Fruit fly (Drosophila melanogaster) whole organism, prepupa: ENCODE results near the gene CG12519.

ENCODE experiments used
- CG8119 ChIP-seq: fragments of 200-800 bp; sonication (Bioruptor generic); IDR thresholded peaks from 3 replicates; pipeline ENCODE4 v1.3.6; 2022; ENCODE audit warnings: missing biosample characterization, missing genetic modification characterization
- Eip78C ChIP-seq: fragments of 200-800 bp; sonication (Bioruptor generic); peaks from one replicate; lab custom pipeline; 2016; ENCODE audit warnings: missing biosample characterization, missing genetic modification characterization
- spab ChIP-seq: fragments of 200-800 bp; sonication (Bioruptor generic); optimal IDR thresholded peaks from 2 replicates; lab custom pipeline; 2017; ENCODE audit warnings: missing biosample characterization, mild to moderate bottlenecking, missing genetic modification characterization, missing genetic modification reagents

dm6 chr3L:19512672-19513071, 40.4 kb downstream of the CG12519 start:
- TF ChIP-seq Eip78C (GFP tag; lab: Kevin White, UChicago) (no peak), CG8119 (GFP tag; lab: Robert Waterston, UW) (no peak), spab (GFP tag; lab: Kevin White, UChicago) (no peak)
